Worm (Caenorhabditis elegans): ENCODE results near the gene K09C4.4.

DNA sequence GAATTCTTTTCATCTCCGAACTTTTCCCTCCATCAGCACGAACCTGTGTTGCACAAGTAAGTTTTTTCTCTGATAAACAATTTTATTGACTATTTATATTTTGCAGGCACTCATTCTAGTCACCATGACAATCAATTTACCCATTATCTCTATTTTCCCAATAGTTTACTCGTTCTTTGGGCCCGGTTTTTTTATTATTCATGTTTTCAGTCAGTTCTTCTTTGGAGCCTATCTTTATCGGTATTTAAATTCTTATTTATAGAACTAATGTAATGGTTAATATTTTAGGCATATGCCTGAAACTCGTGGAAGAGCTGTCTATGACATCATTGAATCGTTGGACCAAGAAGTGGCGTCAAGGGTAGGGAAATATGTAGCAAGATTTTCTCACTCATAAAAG lies 4.3 kb upstream of the K09C4.4 start:
- TF ChIP-seq nhr-28 (tag; optimal IDR thresholded peaks at IDR 0.05) (no peak), tbx-2 (tag; optimal IDR thresholded peaks at IDR 0.05) (no peak), lsy-12 (tag; optimal IDR thresholded peaks at IDR 0.05) (no peak), sea-2 (GFP tag; optimal IDR thresholded peaks at IDR 0.05) (no peak)

Measured in whole organism, L3 larva.